Fruit fly (Drosophila melanogaster): ENCODE results near the gene Gr10a.

Gene Gr10a

dm6 chrX:11427282-11427689, 10.1 kb upstream of the Gr10a start (continued):
- no peak for TF ChIP-seq psq (GFP tag; optimal IDR thresholded peaks at IDR 0.05)
- no peak for TF ChIP-seq Antp (GFP tag; optimal IDR thresholded peaks at IDR 0.05)
- no peak for TF ChIP-seq mld (GFP tag; IDR thresholded peaks at IDR 0.05; ENCODE audit: partially characterized antibody)
- no peak for TF ChIP-seq CG30020 (tag; optimal IDR thresholded peaks at IDR 0.05)
- no peak for TF ChIP-seq phol (tag; optimal IDR thresholded peaks at IDR 0.05)
- TF ChIP-seq bab2 (GFP tag; optimal IDR thresholded peaks at IDR 0.05), result no peak
- no peak for TF ChIP-seq dmrt99B (tag; optimal IDR thresholded peaks at IDR 0.05)
- no peak for TF ChIP-seq croc (GFP tag; conservative IDR thresholded peaks at IDR 0.05)
- no peak for TF ChIP-seq CG15073 (GFP tag; optimal IDR thresholded peaks at IDR 0.05)
- no peak for TF ChIP-seq D (optimal IDR thresholded peaks at IDR 0.05)
- TF ChIP-seq D (GFP tag; optimal IDR thresholded peaks at IDR 0.05), result peak; percentile 28
- TF ChIP-seq CG12236 (GFP tag; optimal IDR thresholded peaks at IDR 0.05), result no peak
- TF ChIP-seq tgo (GFP tag; IDR thresholded peaks at IDR 0.05), result no peak
- no peak for TF ChIP-seq ham (GFP tag; IDR thresholded peaks at IDR 0.05)
- TF ChIP-seq pfk (GFP tag; optimal IDR thresholded peaks at IDR 0.05), result no peak
- no peak for TF ChIP-seq aop (GFP tag; IDR thresholded peaks at IDR 0.05)
- TF ChIP-seq chm (GFP tag; IDR thresholded peaks at IDR 0.05), result no peak; the same call in 1 of the 2 replicates
- no peak for TF ChIP-seq CG11456 (GFP tag; IDR thresholded peaks at IDR 0.05)
- TF ChIP-seq fd64A (GFP tag; optimal IDR thresholded peaks at IDR 0.05), result peak; percentile 70
- TF ChIP-seq wek (GFP tag; optimal IDR thresholded peaks at IDR 0.05), result peak; percentile 66
- TF ChIP-seq lola (GFP tag; optimal IDR thresholded peaks at IDR 0.05), result peak in 1 of 3 experiments; percentile 20
- TF ChIP-seq CG11560 (tag; IDR thresholded peaks at IDR 0.05), result no peak
- no peak for TF ChIP-seq knrl (GFP tag; IDR thresholded peaks at IDR 0.05; ENCODE audit: partially characterized antibody)
- TF ChIP-seq CG4328 (GFP tag; optimal IDR thresholded peaks at IDR 0.05), result peak; percentile 54
- TF ChIP-seq CG12071 (GFP tag; optimal IDR thresholded peaks at IDR 0.05), result peak; percentile 56
- no peak for TF ChIP-seq CG4854 (GFP tag; optimal IDR thresholded peaks at IDR 0.05)
- no peak for TF ChIP-seq mam (GFP tag; optimal IDR thresholded peaks at IDR 0.05)
- TF ChIP-seq tna (GFP tag; IDR thresholded peaks at IDR 0.05; ENCODE audit: partially characterized antibody), result no peak
- TF ChIP-seq tin (GFP tag; optimal IDR thresholded peaks at IDR 0.05), result no peak
- TF ChIP-seq Dbx (GFP tag; IDR thresholded peaks at IDR 0.05), result 0 out of 3 replicates have a peak, but pooled peaks have one; percentile 41
- TF ChIP-seq exex (tag; optimal IDR thresholded peaks at IDR 0.05), result peak; percentile 48
- TF ChIP-seq Oaz (GFP tag; IDR thresholded peaks at IDR 0.05), result no peak
- TF ChIP-seq H2.0 (GFP tag; IDR thresholded peaks at IDR 0.05), result no peak
- no peak for TF ChIP-seq gfzf (GFP tag; optimal IDR thresholded peaks at IDR 0.05)
- TF ChIP-seq slou (GFP tag; optimal IDR thresholded peaks at IDR 0.05), result no peak
- no peak for TF ChIP-seq CG1832 (GFP tag; optimal IDR thresholded peaks at IDR 0.05)
- peak; percentile 80 for TF ChIP-seq mirr (GFP tag; optimal IDR thresholded peaks at IDR 0.05)
- TF ChIP-seq her (GFP tag; optimal IDR thresholded peaks at IDR 0.05), result no peak
- no peak for TF ChIP-seq Atf3 (GFP tag; optimal IDR thresholded peaks at IDR 0.05)
- TF ChIP-seq CG4730 (GFP tag; IDR thresholded peaks at IDR 0.05), result no peak
- no peak for TF ChIP-seq CG18011 (GFP tag; optimal IDR thresholded peaks at IDR 0.05)
- no peak for TF ChIP-seq zen (tag; optimal IDR thresholded peaks at IDR 0.05)
- TF ChIP-seq nerfin-1 (tag; optimal IDR thresholded peaks at IDR 0.05), result no peak
- no peak for TF ChIP-seq CG3065 (GFP tag; optimal IDR thresholded peaks at IDR 0.05)
- TF ChIP-seq pita (GFP tag; optimal IDR thresholded peaks at IDR 0.05), result no peak
- no peak for TF ChIP-seq dimm (GFP tag; IDR thresholded peaks at IDR 0.05)
- peak; percentile 20 for TF ChIP-seq fd96Cb (tag; optimal IDR thresholded peaks at IDR 0.05)
- no peak for TF ChIP-seq jigr1 (GFP tag; IDR thresholded peaks at IDR 0.05)
- TF ChIP-seq CG17385 (GFP tag; optimal IDR thresholded peaks at IDR 0.05), result peak; percentile 30
- TF ChIP-seq CG17802 (tag; optimal IDR thresholded peaks at IDR 0.05), result no peak
- TF ChIP-seq Hsf (GFP tag; optimal IDR thresholded peaks at IDR 0.05), result no peak
- TF ChIP-seq Abd-B (GFP tag; optimal IDR thresholded peaks at IDR 0.05), result no peak
